Worm (Caenorhabditis elegans) whole organism, young adult: ENCODE measurements around the gene unc-103.

ENCODE experiments used
- B0336.3 ChIP-seq: fragments of 200-800 bp; sonication (Bioruptor generic); IDR thresholded peaks from 2 replicates; pipeline ENCODE4 v1.3.6; 2022; ENCODE audit warnings: missing genetic modification characterization, missing compliant biosample characterization
- D2030.7 ChIP-seq: fragments of 200-800 bp; sonication (Bioruptor generic); IDR thresholded peaks from 2 replicates; pipeline ENCODE4 v1.3.6; 2022; ENCODE audit warnings: missing genetic modification reagents, missing genetic modification characterization, missing compliant biosample characterization
- F37B4.10 ChIP-seq: fragments of 200-800 bp; sonication (Bioruptor generic); IDR thresholded peaks from 2 replicates; pipeline ENCODE4 v1.3.6; 2022; ENCODE audit warnings: missing genetic modification characterization, missing compliant biosample characterization
- F55B11.4 ChIP-seq: sonication (generic microtip); optimal IDR thresholded peaks from 2 replicates; lab custom pipeline; 2016; ENCODE audit warnings: missing compliant biosample characterization, missing genetic modification characterization, borderline replicate concordance; ENCODE audit not compliant: insufficient read depth
- F57C9.4 ChIP-seq: sonication (generic microtip); optimal IDR thresholded peaks from 2 replicates; lab custom pipeline; 2017; ENCODE audit warnings: mild to moderate bottlenecking, missing genetic modification characterization, missing compliant biosample characterization
- K12H6.12 ChIP-seq: fragments of 200-800 bp; sonication (Bioruptor generic); optimal IDR thresholded peaks from 2 replicates; lab custom pipeline; 2018; ENCODE audit warnings: mild to moderate bottlenecking, missing genetic modification characterization, missing compliant biosample characterization
- T26A5.8 ChIP-seq: sonication (generic microtip); optimal IDR thresholded peaks from 2 replicates; lab custom pipeline; 2016; ENCODE audit warnings: missing genetic modification characterization, missing compliant biosample characterization
- Y56A3A.18 ChIP-seq: fragments of 200-800 bp; sonication (Bioruptor generic); IDR thresholded peaks from 2 replicates; pipeline ENCODE4 v1.3.6; 2022; ENCODE audit warnings: missing genetic modification reagents, missing genetic modification characterization, missing compliant biosample characterization
- Y79H2A.3 ChIP-seq: fragments of 200-800 bp; sonication (Bioruptor generic); conservative IDR thresholded peaks from 2 replicates; pipeline ENCODE4 v1.3.6; 2022; ENCODE audit warnings: missing genetic modification reagents, missing genetic modification characterization, missing compliant biosample characterization
- Y95B8A.8 ChIP-seq: fragments of 200-800 bp; sonication (Bioruptor generic); IDR thresholded peaks from 2 replicates; pipeline ENCODE4 v1.3.6; 2022; ENCODE audit warnings: missing genetic modification reagents, missing genetic modification characterization, missing compliant biosample characterization
- attf-3 ChIP-seq: fragments of 200-800 bp; sonication (Bioruptor generic); conservative IDR thresholded peaks from 2 replicates; pipeline ENCODE4 v1.3.6; 2022; ENCODE audit warnings: missing genetic modification reagents, missing genetic modification characterization, missing compliant biosample characterization
- attf-5 ChIP-seq: fragments of 200-800 bp; sonication (Bioruptor generic); optimal IDR thresholded peaks from 2 replicates; lab custom pipeline; 2018; ENCODE audit warnings: mild to moderate bottlenecking, missing genetic modification characterization, missing compliant biosample characterization
- ccch-3 ChIP-seq: fragments of 200-800 bp; sonication (Bioruptor generic); optimal IDR thresholded peaks from 2 replicates; lab custom pipeline; 2018; ENCODE audit warnings: mild to moderate bottlenecking, missing genetic modification characterization, missing compliant biosample characterization
- cebp-1 ChIP-seq, 2 experiments: fragments of 200-800 bp in 1 of 2; sonication (Bioruptor generic) in 1 of 2; sonication (generic microtip) in 1 of 2; IDR thresholded peaks in 1 of 2; optimal IDR thresholded peaks in 1 of 2; 2 replicates each; pipeline versions ENCODE4 v1.3.6 to Lab custom; 2017 to 2022; ENCODE audit warnings: missing compliant biosample characterization in 2 of 2, missing genetic modification characterization in 2 of 2, mild to moderate bottlenecking in 1 of 2, missing genetic modification reagents in 1 of 2, moderate library complexity in 1 of 2
- cebp-2 ChIP-seq: fragments of 200-800 bp; sonication (Bioruptor generic); IDR thresholded peaks from 2 replicates; pipeline ENCODE4 v1.3.6; 2022; ENCODE audit warnings: missing genetic modification characterization, missing compliant biosample characterization
- ceh-40 ChIP-seq: fragments of 200-800 bp; sonication (Bioruptor generic); IDR thresholded peaks from 2 replicates; pipeline ENCODE4 v1.3.6; 2022; ENCODE audit warnings: missing genetic modification characterization, missing compliant biosample characterization
- dpff-1 ChIP-seq: sonication (generic microtip); optimal IDR thresholded peaks from 2 replicates; lab custom pipeline; 2017; ENCODE audit warnings: mild to moderate bottlenecking, missing genetic modification characterization, missing compliant biosample characterization
- dpl-1 ChIP-seq: fragments of 150-350 bp; optimal IDR thresholded peaks from 2 replicates; lab custom pipeline; 2014; ENCODE audit warnings: missing biosample characterization, missing genetic modification reagents, missing genetic modification characterization
- efl-1 ChIP-seq: fragments of 150-350 bp; optimal IDR thresholded peaks from 2 replicates; lab custom pipeline; 2014; ENCODE audit warnings: missing biosample characterization, missing genetic modification reagents, missing genetic modification characterization
- egl-18 ChIP-seq: fragments of 200-800 bp; sonication (Bioruptor generic); IDR thresholded peaks from 2 replicates; pipeline ENCODE4 v1.3.6; 2022; ENCODE audit warnings: missing genetic modification reagents, missing genetic modification characterization, missing compliant biosample characterization
- egl-44 ChIP-seq: fragments of 200-800 bp; sonication (Bioruptor generic); IDR thresholded peaks from 2 replicates; pipeline ENCODE4 v1.3.6; 2022; ENCODE audit warnings: missing genetic modification reagents, missing genetic modification characterization, missing compliant biosample characterization
- gei-17 ChIP-seq: fragments of 200-800 bp; sonication (Bioruptor generic); optimal IDR thresholded peaks from 2 replicates; lab custom pipeline; 2018; ENCODE audit warnings: mild to moderate bottlenecking, missing genetic modification characterization, missing compliant biosample characterization
- hmg-1.2 ChIP-seq: fragments of 200-800 bp; sonication (Bioruptor generic); IDR thresholded peaks from 2 replicates; pipeline ENCODE4 v1.3.6; 2022; ENCODE audit warnings: missing genetic modification reagents, missing genetic modification characterization, missing compliant biosample characterization
- hrde-1 ChIP-seq: sonication (generic microtip); optimal IDR thresholded peaks from 2 replicates; lab custom pipeline; 2016; ENCODE audit warnings: missing genetic modification characterization, mild to moderate bottlenecking, missing compliant biosample characterization, moderate library complexity, missing genotype, missing genetic modification reagents, borderline replicate concordance
- lag-1 ChIP-seq: fragments of 200-800 bp; sonication (Bioruptor generic); IDR thresholded peaks from 2 replicates; pipeline ENCODE4 v1.3.6; 2022; ENCODE audit warnings: missing genetic modification reagents, missing genetic modification characterization, missing compliant biosample characterization
- lin-35 ChIP-seq, 3 experiments: fragments of 150-350 bp in 2 of 3; sonication (generic microtip) in 1 of 3; optimal IDR thresholded peaks; 2 replicates each; lab custom pipeline; 2014 to 2018; ENCODE audit warnings: missing biosample characterization in 3 of 3, missing genetic modification characterization in 3 of 3, missing genetic modification reagents in 3 of 3
- lin-40 ChIP-seq: sonication (generic microtip); optimal IDR thresholded peaks from 2 replicates; lab custom pipeline; 2016; ENCODE audit warnings: missing genetic modification characterization, mild to moderate bottlenecking, missing compliant biosample characterization, missing genotype, missing genetic modification reagents
- lir-1 ChIP-seq: fragments of 200-800 bp; sonication (Bioruptor generic); conservative IDR thresholded peaks from 2 replicates; pipeline ENCODE4 v1.3.6; 2022; ENCODE audit warnings: missing genetic modification reagents, missing genetic modification characterization, missing compliant biosample characterization
- lsl-1 ChIP-seq: fragments of 200-800 bp; sonication (Bioruptor generic); optimal IDR thresholded peaks from 2 replicates; lab custom pipeline; 2018; ENCODE audit warnings: mild to moderate bottlenecking, missing genetic modification characterization, moderate library complexity, missing compliant biosample characterization
- mcd-1 ChIP-seq: fragments of 200-800 bp; sonication (Bioruptor generic); IDR thresholded peaks from 2 replicates; pipeline ENCODE4 v1.3.6; 2022; ENCODE audit warnings: missing genetic modification reagents, missing genetic modification characterization, missing compliant biosample characterization
- nfya-2 ChIP-seq: fragments of 200-800 bp; sonication (Bioruptor generic); IDR thresholded peaks from 2 replicates; pipeline ENCODE4 v1.3.6; 2022; ENCODE audit warnings: missing genetic modification reagents, missing genetic modification characterization, missing compliant biosample characterization
- nfyb-1 ChIP-seq: fragments of 200-800 bp; sonication (Bioruptor generic); IDR thresholded peaks from 2 replicates; pipeline ENCODE4 v1.3.6; 2022; ENCODE audit warnings: missing genetic modification reagents, missing genetic modification characterization, missing compliant biosample characterization
- nhr-179 ChIP-seq: sonication (generic microtip); optimal IDR thresholded peaks from 2 replicates; lab custom pipeline; 2016; ENCODE audit warnings: mild to moderate bottlenecking, missing genetic modification characterization, missing compliant biosample characterization
- pha-4 ChIP-seq: fragments of 150-350 bp; sonication (generic microtip); optimal IDR thresholded peaks from 2 replicates; lab custom pipeline; 2014; ENCODE audit warnings: missing biosample characterization, missing genetic modification reagents, missing genetic modification characterization
- rcor-1 ChIP-seq: fragments of 200-800 bp; sonication (Bioruptor generic); IDR thresholded peaks from 2 replicates; pipeline ENCODE4 v1.3.6; 2022; ENCODE audit warnings: missing genetic modification reagents, missing genetic modification characterization, missing compliant biosample characterization
- repo-1 ChIP-seq: sonication (generic microtip); optimal IDR thresholded peaks from 2 replicates; lab custom pipeline; 2017; ENCODE audit warnings: mild to moderate bottlenecking, missing genetic modification characterization, missing compliant biosample characterization
- snpc-1.3 ChIP-seq: sonication (generic microtip); optimal IDR thresholded peaks from 2 replicates; lab custom pipeline; 2017; ENCODE audit warnings: missing genetic modification characterization, mild to moderate bottlenecking, missing compliant biosample characterization, antibody characterized with exemption, moderate library complexity, missing genotype, missing genetic modification reagents; ENCODE audit not compliant: insufficient read depth
- tbx-9 ChIP-seq: sonication (generic microtip); optimal IDR thresholded peaks from 2 replicates; lab custom pipeline; 2016; ENCODE audit warnings: borderline replicate concordance, missing genetic modification characterization, inconsistent platforms, missing compliant biosample characterization
- tlf-1 ChIP-seq: fragments of 200-800 bp; sonication (Bioruptor generic); optimal IDR thresholded peaks from 2 replicates; lab custom pipeline; 2018; ENCODE audit warnings: mild to moderate bottlenecking, missing genetic modification characterization, missing compliant biosample characterization
- unc-130 ChIP-seq: sonication (generic microtip); optimal IDR thresholded peaks from 2 replicates; lab custom pipeline; 2016; ENCODE audit warnings: missing genetic modification reagents, missing genetic modification characterization, missing compliant biosample characterization
- zim-3 ChIP-seq: sonication (generic microtip); optimal IDR thresholded peaks from 2 replicates; lab custom pipeline; 2017; ENCODE audit warnings: mild to moderate bottlenecking, missing genetic modification characterization, moderate library complexity, missing compliant biosample characterization
- ztf-25 ChIP-seq: fragments of 200-800 bp; sonication (Bioruptor generic); IDR thresholded peaks from 2 replicates; pipeline ENCODE4 v1.3.6; 2022; ENCODE audit warnings: missing genetic modification reagents, missing genetic modification characterization, missing compliant biosample characterization
- ztf-28 ChIP-seq: fragments of 200-800 bp; sonication (Bioruptor generic); IDR thresholded peaks from 2 replicates; pipeline ENCODE4 v1.3.6; 2022; ENCODE audit warnings: missing genetic modification reagents, missing genetic modification characterization, missing compliant biosample characterization

The unc-103 gene

ce11 chrIII:4099884-4100596 lies 15.1 kb upstream of the unc-103 start (continued):
- TF ChIP-seq repo-1 (no peak), rcor-1 (GFP tag; lab: Robert Waterston, UW) (no peak), attf-5 (GFP tag; lab: Kevin White, UChicago) (peak; percentile 43), nfyb-1 (GFP tag; lab: Robert Waterston, UW) (0 out of 2 replicates have a peak, but pooled peaks have one; percentile 45), tbx-9 (tag; lab: Kevin White, UChicago) (no peak), ccch-3 (GFP tag; lab: Kevin White, UChicago) (no peak), snpc-1.3 (no peak), egl-44 (no peak), B0336.3 (GFP tag; lab: Robert Waterston, UW) (no peak), egl-18 (GFP tag; lab: Robert Waterston, UW) (no peak), cebp-1 (GFP tag; IDR thresholded peaks at IDR 0.05; lab: Robert Waterston, UW) (no peak), cebp-1 (tag; optimal IDR thresholded peaks at IDR 0.05; lab: Kevin White, UChicago) (peak; percentile 37), D2030.7 (GFP tag; lab: Robert Waterston, UW) (no peak), lir-1 (no peak), ceh-40 (GFP tag; lab: Robert Waterston, UW) (no peak), nhr-179 (tag; lab: Kevin White, UChicago) (no peak), attf-3 (GFP tag; lab: Robert Waterston, UW) (no peak), cebp-2 (GFP tag; lab: Robert Waterston, UW) (no peak), dpff-1 (tag; lab: Kevin White, UChicago) (no peak), mcd-1 (GFP tag; lab: Robert Waterston, UW) (no peak), zim-3 (tag; lab: Kevin White, UChicago) (no peak), nfya-2 (GFP tag; lab: Robert Waterston, UW) (no peak), Y56A3A.18 (GFP tag; lab: Robert Waterston, UW) (no peak), lsl-1 (GFP tag; lab: Kevin White, UChicago) (no peak), unc-130 (GFP tag; lab: Kevin White, UChicago) (no peak), F55B11.4 (tag; lab: Kevin White, UChicago) (no peak), K12H6.12 (tag; lab: Kevin White, UChicago) (no peak), T26A5.8 (no peak), F57C9.4 (tag; lab: Kevin White, UChicago) (no peak)

- TF ChIP-seq Y79H2A.3 (GFP tag; lab: Robert Waterston, UW) (no peak), lag-1 (GFP tag; lab: Robert Waterston, UW) (no peak), hrde-1 (tag; lab: Kevin White, UChicago) (no peak), tlf-1 (no peak), efl-1 (GFP tag; lab: Kevin White, UChicago) (no peak), lir-1 (no peak), nfya-2 (GFP tag; lab: Robert Waterston, UW) (no peak), dpl-1 (GFP tag; lab: Kevin White, UChicago) (no peak), pha-4 (tag; lab: Kevin White, UChicago) (no peak), ztf-25 (GFP tag; lab: Robert Waterston, UW) (no peak), lin-35 (GFP tag; optimal IDR thresholded peaks at IDR 0.05; lab: Kevin White, UChicago) (no peak), hmg-1.2 (GFP tag; lab: Robert Waterston, UW) (no peak), Y95B8A.8 (GFP tag; lab: Robert Waterston, UW) (no peak), gei-17 (GFP tag; lab: Kevin White, UChicago) (no peak), ztf-28 (no peak), lin-40 (no peak), F37B4.10 (GFP tag; lab: Robert Waterston, UW) (no peak)
Observed at ce11 chrIII:4101016-4101415, 14.2 kb upstream of the unc-103 start.
